Fruit fly (Drosophila melanogaster) whole organism, embryonic: ENCODE results near the gene ck.
A peak's percentile ranks its signal among the peaks of the same experiment; 100 is the strongest.

Experiments
- Adf1 ChIP-seq: fragments of 200-800 bp; sonication (Bioruptor generic); IDR thresholded peaks from 2 replicates; pipeline ENCODE4 v1.3.6; 2022; ENCODE audit warnings: missing biosample characterization, missing genetic modification characterization
- Aef1 ChIP-seq: fragments of 200-800 bp; sonication (Bioruptor generic); IDR thresholded peaks from 3 replicates; pipeline ENCODE4 v1.3.6; 2022; ENCODE audit warnings: missing biosample characterization, missing genetic modification characterization
- Bdp1 ChIP-seq: fragments of 200-800 bp; sonication (Bioruptor generic); optimal IDR thresholded peaks from 3 replicates; lab custom pipeline; 2016; ENCODE audit warnings: missing biosample characterization, missing genetic modification characterization
- Bteb2 ChIP-seq: fragments of 200-800 bp; sonication (Bioruptor generic); optimal IDR thresholded peaks from 2 replicates; lab custom pipeline; 2016; ENCODE audit warnings: missing biosample characterization, missing genetic modification characterization
- C15 ChIP-seq: fragments of 200-800 bp; sonication (Bioruptor generic); IDR thresholded peaks from 3 replicates; pipeline ENCODE4 v1.3.6; 2022; ENCODE audit warnings: missing biosample characterization, missing genetic modification characterization
- CG11085 ChIP-seq: fragments of 200-800 bp; sonication (Bioruptor generic); IDR thresholded peaks from 2 replicates; pipeline ENCODE4 v1.3.6; 2022; ENCODE audit warnings: missing biosample characterization, missing genetic modification characterization
- CG11560 ChIP-seq: fragments of 200-800 bp; sonication (Bioruptor generic); IDR thresholded peaks from 3 replicates; pipeline ENCODE4 v1.3.6; 2022; ENCODE audit warnings: missing biosample characterization, missing genetic modification characterization
- CG12155 ChIP-seq: fragments of 200-800 bp; sonication (Bioruptor generic); optimal IDR thresholded peaks from 3 replicates; lab custom pipeline; 2016; ENCODE audit warnings: missing biosample characterization, missing genetic modification characterization
- CG13296 ChIP-seq: fragments of 200-800 bp; sonication (Bioruptor generic); optimal IDR thresholded peaks from 3 replicates; lab custom pipeline; 2018; ENCODE audit warnings: missing biosample characterization, mild to moderate bottlenecking, missing genetic modification characterization
- CG14050 ChIP-seq: fragments of 200-800 bp; sonication (Bioruptor generic); IDR thresholded peaks from 3 replicates; pipeline ENCODE4 v1.3.6; 2022; ENCODE audit warnings: missing biosample characterization, missing genetic modification characterization
- CG14441 ChIP-seq: fragments of 200-800 bp; sonication (Bioruptor generic); IDR thresholded peaks from 2 replicates; pipeline ENCODE4 v1.3.6; 2022; ENCODE audit warnings: missing biosample characterization, missing genetic modification characterization
- CG14710 ChIP-seq: fragments of 200-800 bp; sonication (Bioruptor generic); optimal IDR thresholded peaks from 3 replicates; lab custom pipeline; 2019; ENCODE audit warnings: missing biosample characterization, mild to moderate bottlenecking, missing genetic modification characterization, moderate library complexity
- CG1529 ChIP-seq: fragments of 200-800 bp; sonication (Bioruptor generic); optimal IDR thresholded peaks from 3 replicates; lab custom pipeline; 2018; ENCODE audit warnings: missing biosample characterization, missing genetic modification characterization
- CG15514 ChIP-seq: fragments of 200-800 bp; sonication (Bioruptor generic); optimal IDR thresholded peaks from 3 replicates; lab custom pipeline; 2017; ENCODE audit warnings: missing biosample characterization, missing genetic modification characterization, mild to moderate bottlenecking, moderate library complexity, missing genetic modification reagents
- CG17328 ChIP-seq: fragments of 200-800 bp; sonication (Bioruptor generic); IDR thresholded peaks from 2 replicates; pipeline ENCODE4 v1.3.6; 2022; ENCODE audit warnings: missing biosample characterization, missing genetic modification characterization
- CG2116 ChIP-seq: fragments of 200-800 bp; sonication (Bioruptor generic); optimal IDR thresholded peaks from 3 replicates; lab custom pipeline; 2018; ENCODE audit warnings: missing biosample characterization, mild to moderate bottlenecking, missing genetic modification characterization
- CG2120 ChIP-seq: fragments of 200-800 bp; sonication (Bioruptor generic); optimal IDR thresholded peaks from 3 replicates; lab custom pipeline; 2016; ENCODE audit warnings: missing biosample characterization, missing genetic modification characterization
- CG31224 ChIP-seq: fragments of 200-800 bp; sonication (Bioruptor generic); IDR thresholded peaks from 2 replicates; pipeline ENCODE4 v1.3.6; 2022; ENCODE audit warnings: missing biosample characterization, missing genetic modification characterization
- CG32767 ChIP-seq: fragments of 200-800 bp; sonication (Bioruptor generic); IDR thresholded peaks from 2 replicates; pipeline ENCODE4 v1.3.6; 2022; ENCODE audit warnings: missing biosample characterization, missing genetic modification characterization
- CG43689 ChIP-seq: fragments of 200-800 bp; sonication (Bioruptor generic); IDR thresholded peaks from 2 replicates; pipeline ENCODE4 v1.3.6; 2022; ENCODE audit warnings: missing biosample characterization, missing genetic modification characterization
- CG4617 ChIP-seq: fragments of 200-800 bp; sonication (Bioruptor generic); optimal IDR thresholded peaks from 3 replicates; lab custom pipeline; 2016; ENCODE audit warnings: missing biosample characterization, missing genetic modification characterization, borderline replicate concordance
- CG4820 ChIP-seq: fragments of 200-800 bp; sonication (Bioruptor generic); optimal IDR thresholded peaks from 3 replicates; lab custom pipeline; 2016; ENCODE audit warnings: missing biosample characterization, missing genetic modification characterization
- CG5953 ChIP-seq: fragments of 200-800 bp; sonication (Bioruptor generic); IDR thresholded peaks from 2 replicates; pipeline ENCODE4 v1.3.6; 2022; ENCODE audit warnings: missing biosample characterization, missing genetic modification characterization
- CG7745 ChIP-seq: fragments of 200-800 bp; sonication (Bioruptor generic); optimal IDR thresholded peaks from 2 replicates; lab custom pipeline; 2018; ENCODE audit warnings: missing biosample characterization, mild to moderate bottlenecking, missing genetic modification characterization, moderate library complexity
- CG8281 ChIP-seq: fragments of 200-800 bp; sonication (Bioruptor generic); optimal IDR thresholded peaks from 2 replicates; lab custom pipeline; 2018; ENCODE audit warnings: missing biosample characterization, mild to moderate bottlenecking, missing genetic modification characterization, moderate library complexity
- CoRest ChIP-seq: fragments of 200-800 bp; sonication (Bioruptor generic); optimal IDR thresholded peaks from 3 replicates; lab custom pipeline; 2018; ENCODE audit warnings: missing biosample characterization, mild to moderate bottlenecking, missing genetic modification characterization, moderate library complexity
- Doc3 ChIP-seq: fragments of 200-800 bp; sonication (Bioruptor generic); IDR thresholded peaks from 3 replicates; pipeline ENCODE4 v1.3.6; 2022; ENCODE audit warnings: missing biosample characterization, missing genetic modification characterization; ENCODE audit not compliant: partially characterized antibody
- GATAe ChIP-seq: fragments of 200-800 bp; sonication (Bioruptor generic); conservative IDR thresholded peaks from 2 replicates; pipeline ENCODE4 v1.3.6; 2022; ENCODE audit warnings: missing biosample characterization, missing genetic modification characterization
- HLH54F ChIP-seq: fragments of 200-800 bp; sonication (Bioruptor generic); optimal IDR thresholded peaks from 3 replicates; lab custom pipeline; 2016; ENCODE audit warnings: missing biosample characterization, missing genetic modification characterization
- Side ChIP-seq: fragments of 200-800 bp; sonication (Bioruptor generic); optimal IDR thresholded peaks from 2 replicates; lab custom pipeline; 2016; ENCODE audit warnings: missing biosample characterization, missing genetic modification characterization
- Sin3A ChIP-seq: fragments of >200 bp; optimal IDR thresholded peaks from 2 replicates; lab custom pipeline; 2018
- Taf1 ChIP-seq: fragments of 200-800 bp; sonication (Bioruptor generic); IDR thresholded peaks from 2 replicates; pipeline ENCODE4 v1.3.6; 2022; ENCODE audit warnings: missing biosample characterization, missing genetic modification characterization
- aop ChIP-seq: fragments of 200-800 bp; sonication (Bioruptor generic); IDR thresholded peaks from 2 replicates; pipeline ENCODE4 v1.3.6; 2022; ENCODE audit warnings: missing biosample characterization, missing genetic modification characterization
- ara ChIP-seq: fragments of 200-800 bp; sonication (Bioruptor generic); IDR thresholded peaks from 2 replicates; pipeline ENCODE4 v1.3.6; 2022; ENCODE audit warnings: missing biosample characterization, missing genetic modification characterization
- chn ChIP-seq: fragments of 200-800 bp; sonication (Bioruptor generic); optimal IDR thresholded peaks from 2 replicates; lab custom pipeline; 2016; ENCODE audit warnings: missing biosample characterization, missing genetic modification characterization
- crc ChIP-seq: fragments of 200-800 bp; sonication (Bioruptor generic); optimal IDR thresholded peaks from 2 replicates; lab custom pipeline; 2016; ENCODE audit warnings: missing biosample characterization, missing genetic modification characterization
- dmrt99B ChIP-seq: fragments of 200-800 bp; sonication (Bioruptor generic); optimal IDR thresholded peaks from 2 replicates; lab custom pipeline; 2018; ENCODE audit warnings: missing biosample characterization, mild to moderate bottlenecking, missing genetic modification characterization, moderate library complexity
- en ChIP-seq: fragments of 200-800 bp; sonication (Bioruptor generic); optimal IDR thresholded peaks from 2 replicates; lab custom pipeline; 2016; ENCODE audit warnings: missing biosample characterization, missing genetic modification characterization
- exex ChIP-seq: fragments of 200-800 bp; sonication (Bioruptor generic); optimal IDR thresholded peaks from 4 replicates; lab custom pipeline; 2018; ENCODE audit warnings: missing biosample characterization, mild to moderate bottlenecking, missing genetic modification characterization, moderate library complexity
- fd64A ChIP-seq: fragments of 200-800 bp; sonication (Bioruptor generic); optimal IDR thresholded peaks from 3 replicates; lab custom pipeline; 2018; ENCODE audit warnings: missing biosample characterization, mild to moderate bottlenecking, missing genetic modification characterization
- gcm2 ChIP-seq: fragments of 200-800 bp; sonication (Bioruptor generic); optimal IDR thresholded peaks from 2 replicates; lab custom pipeline; 2016; ENCODE audit warnings: missing biosample characterization, missing genetic modification characterization
- gfzf ChIP-seq: fragments of 200-800 bp; sonication (Bioruptor generic); optimal IDR thresholded peaks from 2 replicates; lab custom pipeline; 2016; ENCODE audit warnings: missing biosample characterization, mild to moderate bottlenecking, missing genetic modification characterization, moderate library complexity
- gsb ChIP-seq: fragments of 200-800 bp; sonication (Bioruptor generic); IDR thresholded peaks from 2 replicates; pipeline ENCODE4 v1.3.6; 2022; ENCODE audit warnings: missing biosample characterization, missing genetic modification characterization
- ken ChIP-seq: fragments of 200-800 bp; sonication (Bioruptor generic); IDR thresholded peaks from 3 replicates; pipeline ENCODE4 v1.3.6; 2022; ENCODE audit warnings: missing biosample characterization, missing genetic modification characterization
- maf-S ChIP-seq: fragments of 200-800 bp; sonication (Bioruptor generic); optimal IDR thresholded peaks from 2 replicates; lab custom pipeline; 2016; ENCODE audit warnings: missing biosample characterization, missing genetic modification characterization
- mam ChIP-seq: fragments of 200-800 bp; sonication (Bioruptor generic); optimal IDR thresholded peaks from 3 replicates; lab custom pipeline; 2016; ENCODE audit warnings: missing biosample characterization, missing genetic modification characterization
- pb ChIP-seq: fragments of 200-800 bp; sonication (Bioruptor generic); optimal IDR thresholded peaks from 3 replicates; lab custom pipeline; 2016; ENCODE audit warnings: missing biosample characterization, missing genetic modification characterization
- salm ChIP-seq: fragments of 200-800 bp; sonication (Bioruptor generic); optimal IDR thresholded peaks from 2 replicates; lab custom pipeline; 2018; ENCODE audit warnings: missing biosample characterization, mild to moderate bottlenecking, missing genetic modification characterization
- seq ChIP-seq: fragments of 200-800 bp; sonication (Bioruptor generic); IDR thresholded peaks from 2 replicates; pipeline ENCODE4 v1.3.6; 2022; ENCODE audit warnings: missing biosample characterization, missing genetic modification characterization
- sqz ChIP-seq: fragments of 200-800 bp; sonication (Bioruptor generic); optimal IDR thresholded peaks from 3 replicates; lab custom pipeline; 2018; ENCODE audit warnings: missing biosample characterization, mild to moderate bottlenecking, missing genetic modification characterization
- trem ChIP-seq: fragments of 200-800 bp; optimal IDR thresholded peaks from 3 replicates; lab custom pipeline; 2019; ENCODE audit warnings: missing biosample characterization, mild to moderate bottlenecking, missing genetic modification characterization, moderate library complexity
- tup ChIP-seq: fragments of 200-800 bp; sonication (Bioruptor generic); optimal IDR thresholded peaks from 2 replicates; lab custom pipeline; 2016; ENCODE audit warnings: missing biosample characterization, mild to moderate bottlenecking, missing genetic modification characterization, moderate library complexity
- wdn ChIP-seq: fragments of 200-800 bp; sonication (Bioruptor generic); IDR thresholded peaks from 2 replicates; pipeline ENCODE4 v1.3.6; 2022; ENCODE audit warnings: missing biosample characterization, missing genetic modification characterization
- yki ChIP-seq: fragments of >200 bp; optimal IDR thresholded peaks from 3 replicates; lab custom pipeline; 2018

ck gene

dm6 chr2L:15005505-15005904, 52.2 kb downstream of the ck start, which contains the start of gene DCTN5-p25 (continued):
- TF ChIP-seq CG4617 (no peak), CG17328 (GFP tag; lab: Robert Waterston, UW) (no peak), Bdp1 (no peak), CG1529 (GFP tag; lab: Kevin White, UChicago) (no peak), CG31224 (no peak), pb (GFP tag; lab: Kevin White, UChicago) (no peak), salm (tag; lab: Kevin White, UChicago) (no peak), Taf1 (GFP tag; lab: Robert Waterston, UW) (no peak), Adf1 (GFP tag; lab: Robert Waterston, UW) (no peak), en (GFP tag; lab: Kevin White, UChicago) (no peak), aop (GFP tag; lab: Robert Waterston, UW) (no peak), CG5953 (GFP tag; lab: Robert Waterston, UW) (no peak), trem (peak; percentile 2), HLH54F (GFP tag; lab: Kevin White, UChicago) (no peak), gsb (no peak), yki (lab: Kevin White, UChicago) (no peak), fd64A (no peak), ara (GFP tag; lab: Robert Waterston, UW) (no peak), dmrt99B (no peak), maf-S (GFP tag; lab: Kevin White, UChicago) (no peak), CoRest (no peak), exex (tag; lab: Kevin White, UChicago) (no peak), sqz (GFP tag; lab: Kevin White, UChicago) (no peak), gfzf (GFP tag; lab: Kevin White, UChicago) (peak; percentile 91), CG11085 (GFP tag; lab: Robert Waterston, UW) (no peak), Sin3A (lab: Kevin White, UChicago) (peak; percentile 46), CG2116 (peak; percentile 4), CG2120 (GFP tag; lab: Kevin White, UChicago) (no peak), Aef1 (no peak), ken (GFP tag; lab: Robert Waterston, UW) (no peak), chn (GFP tag; lab: Kevin White, UChicago) (no peak), C15 (GFP tag; lab: Robert Waterston, UW) (no peak), CG13296 (GFP tag; lab: Kevin White, UChicago) (no peak), CG32767 (GFP tag; lab: Robert Waterston, UW) (no peak), GATAe (no peak), mam (GFP tag; lab: Kevin White, UChicago) (no peak), CG14050 (no peak), CG8281 (tag; lab: Kevin White, UChicago) (no peak), Bteb2 (no peak), CG11560 (tag; lab: Robert Waterston, UW) (no peak), CG7745 (tag; lab: Kevin White, UChicago) (no peak), wdn (GFP tag; lab: Robert Waterston, UW) (no peak), CG12155 (GFP tag; lab: Kevin White, UChicago) (no peak), CG15514 (peak; percentile 20), CG14441 (GFP tag; lab: Robert Waterston, UW) (no peak), gcm2 (GFP tag; lab: Kevin White, UChicago) (no peak), Doc3 (GFP tag; lab: Robert Waterston, UW) (no peak), crc (GFP tag; lab: Kevin White, UChicago) (no peak), seq (no peak), CG14710 (peak; percentile 22), tup (GFP tag; lab: Kevin White, UChicago) (no peak), Side (GFP tag; lab: Kevin White, UChicago) (no peak), CG43689 (GFP tag; lab: Robert Waterston, UW) (no peak), CG4820 (no peak)
